Worm (Caenorhabditis elegans) whole organism, L4 larva: ENCODE results near the gene swp-1.

ENCODE experiments used
- D1046.2 ChIP-seq: fragments of 200-800 bp; sonication (Bioruptor generic); IDR thresholded peaks from 2 replicates; pipeline ENCODE4 v1.3.6; 2022; ENCODE audit warnings: missing genetic modification characterization, missing compliant biosample characterization
- F26F4.8 ChIP-seq: fragments of 200-800 bp; sonication (Bioruptor generic); conservative IDR thresholded peaks from 2 replicates; pipeline ENCODE4 v1.3.6; 2022; ENCODE audit warnings: missing genetic modification characterization, missing compliant biosample characterization
- T20F7.1 ChIP-seq: fragments of 200-800 bp; sonication (Bioruptor generic); optimal IDR thresholded peaks from 2 replicates; lab custom pipeline; 2018; ENCODE audit warnings: mild to moderate bottlenecking, missing genetic modification characterization, missing compliant biosample characterization
- Y105C5A.15 ChIP-seq: fragments of 200-800 bp; sonication (Bioruptor generic); IDR thresholded peaks from 2 replicates; pipeline ENCODE4 v1.3.6; 2022; ENCODE audit warnings: missing genetic modification characterization, missing compliant biosample characterization
- ZK337.2 ChIP-seq: fragments of 200-800 bp; sonication (Bioruptor generic); IDR thresholded peaks from 2 replicates; pipeline ENCODE4 v1.3.6; 2022; ENCODE audit warnings: missing genetic modification reagents, missing genetic modification characterization, missing compliant biosample characterization
- ZK546.5 ChIP-seq, 2 experiments: sonication (generic microtip); optimal IDR thresholded peaks; 2 replicates each; lab custom pipeline; 2017; ENCODE audit warnings: missing biosample characterization in 2 of 2, missing genetic modification characterization in 2 of 2
- aly-2 ChIP-seq: sonication (generic microtip); optimal IDR thresholded peaks from 2 replicates; lab custom pipeline; 2018; ENCODE audit warnings: missing biosample characterization, missing genetic modification characterization
- arid-1 ChIP-seq: fragments of 200-800 bp; sonication (Bioruptor generic); conservative IDR thresholded peaks from 2 replicates; pipeline ENCODE4 v1.3.6; 2022; ENCODE audit warnings: missing genetic modification reagents, missing genetic modification characterization, missing compliant biosample characterization
- attf-4 ChIP-seq: sonication (generic microtip); optimal IDR thresholded peaks from 3 replicates; lab custom pipeline; 2017; ENCODE audit warnings: missing biosample characterization, missing genetic modification characterization
- ceh-20 ChIP-seq: fragments of 200-800 bp; sonication (Bioruptor generic); IDR thresholded peaks from 2 replicates; pipeline ENCODE4 v1.3.6; 2022; ENCODE audit warnings: missing genetic modification reagents, missing genetic modification characterization, missing compliant biosample characterization
- ceh-28 ChIP-seq: fragments of 150-350 bp; optimal IDR thresholded peaks from 2 replicates; lab custom pipeline; 2014; ENCODE audit warnings: missing biosample characterization, missing genetic modification reagents, missing genetic modification characterization
- ceh-44 ChIP-seq: fragments of 200-800 bp; sonication (Bioruptor generic); IDR thresholded peaks from 2 replicates; pipeline ENCODE4 v1.3.6; 2022; ENCODE audit warnings: missing genetic modification reagents, missing genetic modification characterization, missing compliant biosample characterization
- ceh-62 ChIP-seq: sonication (generic microtip); optimal IDR thresholded peaks from 2 replicates; lab custom pipeline; 2017; ENCODE audit warnings: missing biosample characterization, missing genetic modification characterization
- ceh-82 ChIP-seq: sonication (generic microtip); optimal IDR thresholded peaks from 2 replicates; lab custom pipeline; 2017; ENCODE audit warnings: missing biosample characterization, missing genetic modification characterization
- cey-2 ChIP-seq: sonication (generic microtip); optimal IDR thresholded peaks from 3 replicates; lab custom pipeline; 2017; ENCODE audit warnings: missing genetic modification characterization, mild to moderate bottlenecking, missing compliant biosample characterization, antibody characterized with exemption, borderline replicate concordance; ENCODE audit not compliant: insufficient read depth
- daf-12 ChIP-seq: fragments of 150-350 bp; optimal IDR thresholded peaks from 2 replicates; lab custom pipeline; 2014; ENCODE audit warnings: missing biosample characterization, missing genetic modification reagents, missing genetic modification characterization
- daf-16 ChIP-seq, 3 experiments: sonication (generic microtip); optimal IDR thresholded peaks; 2 replicates each; lab custom pipeline; 2016 to 2017; ENCODE audit warnings: missing genetic modification characterization in 3 of 3, missing genetic modification reagents in 3 of 3, mild to moderate bottlenecking in 2 of 3, missing compliant biosample characterization in 2 of 3, missing biosample characterization in 1 of 3, moderate library complexity in 1 of 3
- daf-19 ChIP-seq: fragments of 200-800 bp; sonication (Bioruptor generic); conservative IDR thresholded peaks from 2 replicates; pipeline ENCODE4 v1.3.6; 2022; ENCODE audit warnings: missing genetic modification characterization, missing compliant biosample characterization
- dmd-9 ChIP-seq: fragments of 200-800 bp; sonication (Bioruptor generic); IDR thresholded peaks from 2 replicates; pipeline ENCODE4 v1.3.6; 2022; ENCODE audit warnings: missing genetic modification reagents, missing genetic modification characterization, missing compliant biosample characterization
- duxl-1 ChIP-seq: sonication (generic microtip); optimal IDR thresholded peaks from 2 replicates; lab custom pipeline; 2016; ENCODE audit warnings: mild to moderate bottlenecking, missing genetic modification characterization, moderate library complexity, missing compliant biosample characterization; ENCODE audit not compliant: poor library complexity
- dve-1 ChIP-seq: sonication (generic microtip); optimal IDR thresholded peaks from 2 replicates; lab custom pipeline; 2017; ENCODE audit warnings: antibody characterized with exemption, mild to moderate bottlenecking, missing genetic modification characterization, missing compliant biosample characterization; ENCODE audit not compliant: insufficient read depth
- fkh-10 ChIP-seq: fragments of 150-350 bp; optimal IDR thresholded peaks from 2 replicates; lab custom pipeline; 2014; ENCODE audit warnings: missing biosample characterization, missing genetic modification reagents, missing genetic modification characterization
- fos-1 ChIP-seq: fragments of 150-350 bp; optimal IDR thresholded peaks from 2 replicates; lab custom pipeline; 2014; ENCODE audit warnings: missing biosample characterization, missing genetic modification characterization
- gei-8 ChIP-seq: fragments of 200-800 bp; sonication (Bioruptor generic); optimal IDR thresholded peaks from 2 replicates; lab custom pipeline; 2018; ENCODE audit warnings: mild to moderate bottlenecking, missing genetic modification characterization, missing compliant biosample characterization
- hlh-11 ChIP-seq: fragments of 200-800 bp; sonication (Bioruptor generic); optimal IDR thresholded peaks from 2 replicates; lab custom pipeline; 2018; ENCODE audit warnings: mild to moderate bottlenecking, missing genetic modification characterization, missing compliant biosample characterization
- hmg-1.1 ChIP-seq: fragments of 200-800 bp; sonication (Bioruptor generic); IDR thresholded peaks from 2 replicates; pipeline ENCODE4 v1.3.6; 2022; ENCODE audit warnings: missing genetic modification reagents, missing genetic modification characterization, missing compliant biosample characterization
- jun-1 ChIP-seq: fragments of 150-350 bp; optimal IDR thresholded peaks from 2 replicates; lab custom pipeline; 2014; ENCODE audit warnings: missing biosample characterization, missing genetic modification reagents, missing genetic modification characterization
- lin-13 ChIP-seq: fragments of 150-350 bp; optimal IDR thresholded peaks from 2 replicates; lab custom pipeline; 2014; ENCODE audit warnings: missing biosample characterization, missing genetic modification reagents, missing genetic modification characterization
- lin-29 ChIP-seq: fragments of 200-800 bp; sonication (Bioruptor generic); IDR thresholded peaks from 2 replicates; pipeline ENCODE4 v1.3.6; 2022; ENCODE audit warnings: missing genetic modification reagents, missing genetic modification characterization, missing compliant biosample characterization
- lin-38 ChIP-seq: fragments of 200-800 bp; sonication (Bioruptor generic); IDR thresholded peaks from 2 replicates; pipeline ENCODE4 v1.3.6; 2022; ENCODE audit warnings: missing genetic modification reagents, missing genetic modification characterization, missing compliant biosample characterization
- lsy-2 ChIP-seq, 2 experiments: fragments of 150-350 bp in 1 of 2; sonication (generic microtip) in 1 of 2; optimal IDR thresholded peaks; 2 replicates each; lab custom pipeline; 2014 to 2017; ENCODE audit warnings: missing biosample characterization in 2 of 2, missing genetic modification characterization in 2 of 2
- madf-9 ChIP-seq: fragments of 200-800 bp; sonication (Bioruptor generic); conservative IDR thresholded peaks from 2 replicates; pipeline ENCODE4 v1.3.6; 2022; ENCODE audit warnings: missing genetic modification reagents, missing genetic modification characterization, missing compliant biosample characterization
- mxl-2 ChIP-seq: fragments of 200-800 bp; sonication (Bioruptor generic); conservative IDR thresholded peaks from 2 replicates; pipeline ENCODE4 v1.3.6; 2022; ENCODE audit warnings: missing genetic modification reagents, missing genetic modification characterization, missing compliant biosample characterization
- nhr-10 ChIP-seq: fragments of 150-350 bp; optimal IDR thresholded peaks from 2 replicates; lab custom pipeline; 2014; ENCODE audit warnings: missing biosample characterization, missing genetic modification characterization
- nhr-11 ChIP-seq: fragments of 150-350 bp; optimal IDR thresholded peaks from 2 replicates; lab custom pipeline; 2014; ENCODE audit warnings: missing biosample characterization, missing genetic modification characterization
- nhr-237 ChIP-seq: sonication (generic microtip); optimal IDR thresholded peaks from 2 replicates; lab custom pipeline; 2017; ENCODE audit warnings: missing biosample characterization, missing genetic modification characterization
- nhr-25 ChIP-seq: sonication (generic microtip); optimal IDR thresholded peaks from 2 replicates; lab custom pipeline; 2017; ENCODE audit warnings: missing genetic modification characterization, mild to moderate bottlenecking, missing compliant biosample characterization, antibody characterized with exemption, moderate library complexity, borderline replicate concordance; ENCODE audit not compliant: insufficient read depth
- nhr-28 ChIP-seq: fragments of 150-350 bp; optimal IDR thresholded peaks from 2 replicates; lab custom pipeline; 2014; ENCODE audit warnings: missing biosample characterization, missing genetic modification characterization
- nhr-42 ChIP-seq: fragments of 200-800 bp; sonication (Bioruptor generic); IDR thresholded peaks from 2 replicates; pipeline ENCODE4 v1.3.6; 2022; ENCODE audit warnings: missing genetic modification characterization, missing compliant biosample characterization
- nhr-6 ChIP-seq: fragments of 150-350 bp; optimal IDR thresholded peaks from 2 replicates; lab custom pipeline; 2014; ENCODE audit warnings: missing biosample characterization, missing genetic modification characterization
- nhr-76 ChIP-seq: fragments of 150-350 bp; optimal IDR thresholded peaks from 2 replicates; lab custom pipeline; 2014; ENCODE audit warnings: missing biosample characterization, missing genetic modification characterization
- sdz-12 ChIP-seq: fragments of 200-800 bp; sonication (Bioruptor generic); optimal IDR thresholded peaks from 2 replicates; lab custom pipeline; 2018; ENCODE audit warnings: mild to moderate bottlenecking, missing genetic modification characterization, missing compliant biosample characterization
- set-16 ChIP-seq: fragments of 200-800 bp; sonication (Bioruptor generic); IDR thresholded peaks from 2 replicates; pipeline ENCODE4 v1.3.6; 2022; ENCODE audit warnings: missing genetic modification reagents, missing genetic modification characterization, missing compliant biosample characterization
- snpc-1.2 ChIP-seq: fragments of 200-800 bp; sonication (Bioruptor generic); IDR thresholded peaks from 2 replicates; pipeline ENCODE4 v1.3.6; 2022; ENCODE audit warnings: missing genetic modification reagents, missing genetic modification characterization, missing compliant biosample characterization
- snpc-4 ChIP-seq: fragments of 150-350 bp; optimal IDR thresholded peaks from 2 replicates; lab custom pipeline; 2014; ENCODE audit warnings: missing biosample characterization, missing genetic modification characterization
- spr-1 ChIP-seq: sonication (generic microtip); optimal IDR thresholded peaks from 2 replicates; lab custom pipeline; 2016; ENCODE audit warnings: mild to moderate bottlenecking, missing genetic modification characterization, missing compliant biosample characterization
- tag-97 ChIP-seq: fragments of 200-800 bp; sonication (Bioruptor generic); IDR thresholded peaks from 2 replicates; pipeline ENCODE4 v1.3.6; 2022; ENCODE audit warnings: missing genetic modification characterization, missing compliant biosample characterization
- unc-39 ChIP-seq: sonication (generic microtip); optimal IDR thresholded peaks from 2 replicates; lab custom pipeline; 2017; ENCODE audit warnings: missing biosample characterization, missing genetic modification characterization
- vab-7 ChIP-seq: fragments of 200-800 bp; sonication (Bioruptor generic); IDR thresholded peaks from 2 replicates; pipeline ENCODE4 v1.3.6; 2022; ENCODE audit warnings: missing genetic modification reagents, missing genetic modification characterization, missing compliant biosample characterization
- zag-1 ChIP-seq: fragments of 150-350 bp; optimal IDR thresholded peaks from 2 replicates; lab custom pipeline; 2014; ENCODE audit warnings: missing biosample characterization, missing genetic modification characterization
- ztf-11 ChIP-seq: fragments of 150-350 bp; optimal IDR thresholded peaks from 2 replicates; lab custom pipeline; 2014; ENCODE audit warnings: missing biosample characterization, missing genetic modification characterization

The swp-1 gene

ce11 chrIII:5678935-5679334, 26.4 kb downstream of the swp-1 start, which contains the start of the genes ska-3 and rps-12 (continued):
- peak; percentile 92 to 98 for TF ChIP-seq lsy-2 (tag; optimal IDR thresholded peaks at IDR 0.05; lab: Kevin White, UChicago)
- TF ChIP-seq nhr-11 (tag; lab: Kevin White, UChicago) = peak; percentile 100
- peak; percentile 67 for TF ChIP-seq nhr-237 (tag; lab: Kevin White, UChicago)
- TF ChIP-seq nhr-42 (GFP tag; lab: Robert Waterston, UW) = peak; percentile 96
- peak; percentile 58 for TF ChIP-seq snpc-4 (tag; lab: Kevin White, UChicago)
- TF ChIP-seq Y105C5A.15 (GFP tag; lab: Robert Waterston, UW) = no peak
- peak; percentile 86 for TF ChIP-seq zag-1
- peak; percentile 11 for TF ChIP-seq sdz-12 (GFP tag; lab: Kevin White, UChicago)
- peak; percentile 98 for TF ChIP-seq arid-1
- no peak for TF ChIP-seq ceh-62 (tag; lab: Kevin White, UChicago)
- peak in 1 of 2 experiments; percentile 87 for TF ChIP-seq ZK546.5 (tag; optimal IDR thresholded peaks at IDR 0.05; lab: Kevin White, UChicago)
- TF ChIP-seq lin-29 (GFP tag; lab: Robert Waterston, UW) = peak; percentile 89
- peak; percentile 94 for TF ChIP-seq D1046.2 (GFP tag; lab: Robert Waterston, UW)
- peak; percentile 96 for TF ChIP-seq duxl-1 (tag; lab: Kevin White, UChicago)
- TF ChIP-seq ztf-11 (tag; lab: Kevin White, UChicago) = peak; percentile 44
- no peak for TF ChIP-seq aly-2 (tag; lab: Kevin White, UChicago)
- peak; percentile 100 for TF ChIP-seq dve-1 (tag; lab: Kevin White, UChicago)
- TF ChIP-seq snpc-1.2 (GFP tag; lab: Robert Waterston, UW) = peak; percentile 68; the same call in 1 of the 2 replicates
- peak; percentile 97 for TF ChIP-seq nhr-28 (tag; lab: Kevin White, UChicago)
- peak; percentile 55 for TF ChIP-seq fos-1 (tag; lab: Kevin White, UChicago)
- no peak for TF ChIP-seq F26F4.8
- TF ChIP-seq nhr-6 (tag; lab: Kevin White, UChicago) = peak; percentile 99
- TF ChIP-seq lin-38 = peak; percentile 100
- peak; percentile 63 for TF ChIP-seq gei-8 (GFP tag; lab: Kevin White, UChicago)
- no peak for TF ChIP-seq unc-39
- no peak for TF ChIP-seq ceh-82 (tag; lab: Kevin White, UChicago)
- peak; percentile 94 for TF ChIP-seq jun-1 (tag; lab: Kevin White, UChicago)
- peak; percentile 27 for TF ChIP-seq ceh-28
- TF ChIP-seq madf-9 (GFP tag; lab: Robert Waterston, UW) = peak; percentile 93
- peak; percentile 97 for TF ChIP-seq lin-13 (GFP tag; lab: Kevin White, UChicago)
- TF ChIP-seq hmg-1.1 (GFP tag; lab: Robert Waterston, UW) = peak; percentile 98
- peak; percentile 23; the same call in 1 of the 2 replicates for TF ChIP-seq set-16 (GFP tag; lab: Robert Waterston, UW)
- TF ChIP-seq fkh-10 = peak; percentile 99
- peak; percentile 88 for TF ChIP-seq vab-7 (GFP tag; lab: Robert Waterston, UW)
- TF ChIP-seq ceh-20 (GFP tag; lab: Robert Waterston, UW) = peak; percentile 98
- peak; percentile 4 for TF ChIP-seq attf-4 (tag; lab: Kevin White, UChicago)
- TF ChIP-seq daf-12 (tag; lab: Kevin White, UChicago) = no peak
- peak; percentile 79; the same call in 1 of the 2 replicates for TF ChIP-seq daf-19 (GFP tag; lab: Robert Waterston, UW)
- TF ChIP-seq dmd-9 (GFP tag; lab: Robert Waterston, UW) = peak; percentile 96
- peak; percentile 75; the same call in 1 of the 2 replicates for TF ChIP-seq ZK337.2 (GFP tag; lab: Robert Waterston, UW)
- peak; percentile 94 for TF ChIP-seq spr-1 (tag; lab: Kevin White, UChicago)
- peak; percentile 95 for TF ChIP-seq hlh-11 (tag; lab: Kevin White, UChicago)
- peak; percentile 35 for TF ChIP-seq cey-2
- TF ChIP-seq tag-97 (GFP tag; lab: Robert Waterston, UW) = no peak
- TF ChIP-seq T20F7.1 (GFP tag; lab: Kevin White, UChicago) = no peak
- TF ChIP-seq mxl-2 (GFP tag; lab: Robert Waterston, UW) = peak; percentile 69
- no peak for TF ChIP-seq ceh-44
- peak; percentile 97 for TF ChIP-seq nhr-25
- peak in 1 of 2 experiments; percentile 80 for TF ChIP-seq daf-16 (GFP tag; optimal IDR thresholded peaks at IDR 0.05; lab: Kevin White, UChicago)
- peak; percentile 91 for TF ChIP-seq daf-16 (tag; optimal IDR thresholded peaks at IDR 0.05; lab: Kevin White, UChicago)
- peak; percentile 65 for TF ChIP-seq nhr-10
- TF ChIP-seq nhr-76 = peak; percentile 75
